Worm (Caenorhabditis elegans): ENCODE data around the gene cut-3.

DNA sequence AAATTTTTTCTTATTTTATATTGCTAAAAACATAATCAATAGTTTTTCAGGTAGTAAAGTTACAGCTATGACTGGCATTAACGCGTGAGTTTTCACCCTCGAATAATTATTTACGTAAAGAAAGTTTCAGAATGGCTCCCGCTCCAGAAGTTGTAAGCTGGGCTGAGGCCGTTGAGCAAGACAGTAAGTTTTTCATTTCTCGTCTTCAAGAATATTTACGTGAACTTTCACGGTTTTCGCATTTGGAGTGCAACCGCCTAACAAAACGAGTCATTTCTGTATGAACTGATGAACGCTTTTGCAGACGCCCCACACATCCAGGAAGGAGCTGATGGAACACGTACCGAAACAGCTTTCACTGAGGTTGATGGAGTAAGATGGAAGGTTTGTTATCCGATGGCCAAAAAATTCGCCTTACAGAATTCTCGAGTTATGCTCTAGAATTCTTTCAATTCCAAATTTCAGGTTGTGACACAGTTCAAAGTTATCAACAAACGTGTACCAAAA is 3.9 kb downstream of the cut-3 start, which contains the start of gene eif-3.G:
- no peak for TF ChIP-seq blmp-1 (tag; optimal IDR thresholded peaks at IDR 0.05)
- TF ChIP-seq lsy-2 (tag; optimal IDR thresholded peaks at IDR 0.05), result no peak
- no peak for TF ChIP-seq mep-1 (tag; optimal IDR thresholded peaks at IDR 0.05)
- no peak for TF ChIP-seq ces-1 (GFP tag; optimal IDR thresholded peaks at IDR 0.05)
- TF ChIP-seq nhr-76 (tag; optimal IDR thresholded peaks at IDR 0.05), result no peak
- TF ChIP-seq snpc-4 (tag; optimal IDR thresholded peaks at IDR 0.05), result no peak
- TF ChIP-seq nhr-12 (tag; optimal IDR thresholded peaks at IDR 0.05), result no peak
- TF ChIP-seq elt-3 (tag; optimal IDR thresholded peaks at IDR 0.05), result no peak

Measured in whole organism, mixed stage, embryonic.